Fruit fly (Drosophila melanogaster): ENCODE measurements around the gene AANATL2.

The AANATL2 gene

DNA sequence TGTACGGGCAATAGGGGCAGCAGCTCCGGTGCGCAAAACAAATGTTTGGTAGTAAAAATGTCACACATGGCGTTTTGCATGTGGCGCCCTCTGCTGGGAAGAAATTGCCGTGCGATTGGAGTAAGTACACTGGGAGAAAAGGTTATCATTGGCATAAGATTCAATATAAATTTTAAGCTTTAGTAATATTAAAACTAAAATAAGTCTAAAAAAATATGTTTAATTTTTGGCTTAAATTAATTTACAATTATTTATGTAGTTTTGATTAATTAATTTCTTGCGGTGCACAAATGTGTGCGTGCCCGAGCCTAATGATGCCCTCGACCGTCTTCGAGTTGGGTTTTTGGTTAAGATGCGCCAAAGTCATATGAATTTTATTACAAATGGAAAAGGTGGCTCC is 24.7 kb downstream of the AANATL2 start (continued):
- peak; percentile 3 for TF ChIP-seq vfl (GFP tag; optimal IDR thresholded peaks at IDR 0.05)
- no peak for TF ChIP-seq CG8478 (optimal IDR thresholded peaks at IDR 0.05)
- no peak for TF ChIP-seq p53 (GFP tag; optimal IDR thresholded peaks at IDR 0.05)
- TF ChIP-seq CG3838 (GFP tag; optimal IDR thresholded peaks at IDR 0.05) = no peak
- TF ChIP-seq tap (tag; optimal IDR thresholded peaks at IDR 0.05) = peak; percentile 63
- TF ChIP-seq HLHmδ (GFP tag; optimal IDR thresholded peaks at IDR 0.05) = no peak
- peak; percentile 55 for TF ChIP-seq D19A (tag; optimal IDR thresholded peaks at IDR 0.05)
- no peak for TF ChIP-seq NC2α (GFP tag; optimal IDR thresholded peaks at IDR 0.05)
- TF ChIP-seq CG18476 (GFP tag; optimal IDR thresholded peaks at IDR 0.05) = peak; percentile 28
- peak; percentile 10 for TF ChIP-seq CG6854 (GFP tag; optimal IDR thresholded peaks at IDR 0.05)
- no peak for TF ChIP-seq Poxn (GFP tag; IDR thresholded peaks at IDR 0.05)
- TF ChIP-seq vvl (GFP tag; IDR thresholded peaks at IDR 0.05) = peak; percentile 87
- 0 out of 2 replicates have a peak, but pooled peaks have one; percentile 58 for TF ChIP-seq danr (GFP tag; IDR thresholded peaks at IDR 0.05)
- TF ChIP-seq Vsx1 (GFP tag; optimal IDR thresholded peaks at IDR 0.05) = no peak
- no peak for TF ChIP-seq Tbp (GFP tag; optimal IDR thresholded peaks at IDR 0.05)
- no peak for TF ChIP-seq unc-4 (GFP tag; IDR thresholded peaks at IDR 0.05; ENCODE audit: partially characterized antibody)
- TF ChIP-seq pan (optimal IDR thresholded peaks at IDR 0.05) = no peak
- TF ChIP-seq pan (GFP tag; optimal IDR thresholded peaks at IDR 0.05 in 1 of 2, IDR thresholded peaks at IDR 0.05 in 1 of 2) = peak in 1 of 2 experiments; percentile 71
- peak; percentile 44 for TF ChIP-seq Dek (tag; optimal IDR thresholded peaks at IDR 0.05)
- TF ChIP-seq ara (GFP tag; IDR thresholded peaks at IDR 0.05) = peak; percentile 63
- TF ChIP-seq CG17568 (GFP tag; optimal IDR thresholded peaks at IDR 0.05) = no peak
- no peak for TF ChIP-seq Hr78 (GFP tag; optimal IDR thresholded peaks at IDR 0.05)
- peak; percentile 41 for TF ChIP-seq trem (tag; optimal IDR thresholded peaks at IDR 0.05)
- peak; percentile 50 for TF ChIP-seq CG15011 (GFP tag; optimal IDR thresholded peaks at IDR 0.05)
- TF ChIP-seq mam (GFP tag; optimal IDR thresholded peaks at IDR 0.05) = no peak
- TF ChIP-seq CG10274 (GFP tag; optimal IDR thresholded peaks at IDR 0.05) = no peak
- peak; percentile 54 for TF ChIP-seq slou (GFP tag; optimal IDR thresholded peaks at IDR 0.05)
- peak; percentile 43 for TF ChIP-seq Asciz (GFP tag; optimal IDR thresholded peaks at IDR 0.05)
- TF ChIP-seq CG4854 (GFP tag; optimal IDR thresholded peaks at IDR 0.05) = peak; percentile 33
- no peak for TF ChIP-seq Lpt (GFP tag; optimal IDR thresholded peaks at IDR 0.05)
- TF ChIP-seq Elba2 (GFP tag; optimal IDR thresholded peaks at IDR 0.05) = no peak
- TF ChIP-seq CG6683 (GFP tag; optimal IDR thresholded peaks at IDR 0.05) = peak; percentile 31
- TF ChIP-seq B-H2 (GFP tag; optimal IDR thresholded peaks at IDR 0.05) = peak; percentile 0
- TF ChIP-seq CG15269 (tag; optimal IDR thresholded peaks at IDR 0.05) = peak; percentile 62
- TF ChIP-seq Hr51 (GFP tag; optimal IDR thresholded peaks at IDR 0.05) = peak in 1 of 2 experiments; percentile 67
- peak; percentile 74 for TF ChIP-seq zfh1 (GFP tag; IDR thresholded peaks at IDR 0.05)
- no peak for TF ChIP-seq Dip2 (GFP tag; IDR thresholded peaks at IDR 0.05)
- TF ChIP-seq CG2889 (GFP tag; IDR thresholded peaks at IDR 0.05) = peak; percentile 40; the same call in 1 of the 3 replicates
- TF ChIP-seq CG17385 (GFP tag; optimal IDR thresholded peaks at IDR 0.05) = peak; percentile 55
- TF ChIP-seq bbx (GFP tag; IDR thresholded peaks at IDR 0.05; ENCODE audit: partially characterized antibody) = no peak
- no peak for TF ChIP-seq sima (GFP tag; optimal IDR thresholded peaks at IDR 0.05)
- TF ChIP-seq CG7786 (GFP tag; optimal IDR thresholded peaks at IDR 0.05) = no peak
- TF ChIP-seq CG12769 (tag; optimal IDR thresholded peaks at IDR 0.05) = peak; percentile 46
- TF ChIP-seq onecut (GFP tag; IDR thresholded peaks at IDR 0.05) = peak; percentile 52
- peak; percentile 56 for TF ChIP-seq CG14014 (GFP tag; IDR thresholded peaks at IDR 0.05)
- no peak for TF ChIP-seq hbn (GFP tag; IDR thresholded peaks at IDR 0.05; ENCODE audit: partially characterized antibody)
- TF ChIP-seq MTF-1 (GFP tag; optimal IDR thresholded peaks at IDR 0.05; ENCODE audit: borderline replicate concordance) = no peak
- TF ChIP-seq CG14710 (tag; optimal IDR thresholded peaks at IDR 0.05) = peak; percentile 58
- no peak for TF ChIP-seq Doc3 (GFP tag; IDR thresholded peaks at IDR 0.05; ENCODE audit: partially characterized antibody)
- no peak for TF ChIP-seq Dref (GFP tag; IDR thresholded peaks at IDR 0.05)
- peak; percentile 61 for TF ChIP-seq fd96Cb (tag; optimal IDR thresholded peaks at IDR 0.05)

All from whole organism, embryonic.